Fruit fly (Drosophila melanogaster): Measurements from ENCODE around the gene CG2260.

Gene CG2260

DNA sequence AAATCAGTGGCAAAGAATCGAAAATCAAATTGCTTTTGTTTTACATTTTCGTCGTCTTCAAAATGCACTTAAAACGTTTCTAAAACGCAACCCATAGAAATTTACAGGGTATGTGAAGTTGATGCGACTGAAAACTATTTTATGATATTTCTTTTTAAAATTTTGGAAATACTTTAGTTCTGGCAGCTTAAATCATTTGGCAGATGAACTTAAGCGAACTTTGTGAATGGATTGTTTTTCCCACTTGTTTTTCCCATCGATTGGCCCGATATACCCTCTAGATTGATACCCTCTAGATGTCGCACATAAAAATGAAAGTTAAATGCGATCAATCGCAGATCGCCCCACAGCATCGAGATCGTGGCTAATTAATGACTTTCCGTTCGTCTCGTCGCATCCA, 5.2 kb upstream of the CG2260 start (continued):
- TF ChIP-seq btn (GFP tag; optimal IDR thresholded peaks at IDR 0.05) (peak; percentile 27), CG6689 (GFP tag; IDR thresholded peaks at IDR 0.05) (peak; percentile 74), sob (GFP tag; IDR thresholded peaks at IDR 0.05) (peak; percentile 14; the same call in 1 of the 2 replicates), sd (tag; optimal IDR thresholded peaks at IDR 0.05) (peak; percentile 9), Sox100B (GFP tag; optimal IDR thresholded peaks at IDR 0.05) (peak; percentile 57), CG12942 (GFP tag; optimal IDR thresholded peaks at IDR 0.05) (no peak), ind (GFP tag; optimal IDR thresholded peaks at IDR 0.05) (peak; percentile 57), CG8924 (tag; optimal IDR thresholded peaks at IDR 0.05) (peak; percentile 67), sna (GFP tag; IDR thresholded peaks at IDR 0.05; ENCODE audit: partially characterized antibody) (no peak), Dp (GFP tag; optimal IDR thresholded peaks at IDR 0.05) (no peak), otp (GFP tag; IDR thresholded peaks at IDR 0.05) (peak; percentile 41; the same call in 1 of the 3 replicates), sim (GFP tag; IDR thresholded peaks at IDR 0.05) (peak; percentile 34; the same call in 1 of the 2 replicates), CG3726 (GFP tag; IDR thresholded peaks at IDR 0.05) (peak; percentile 54; the same call in 1 of the 3 replicates), Atf3 (GFP tag; optimal IDR thresholded peaks at IDR 0.05) (peak; percentile 38), lov (optimal IDR thresholded peaks at IDR 0.05) (no peak), lov (GFP tag; IDR thresholded peaks at IDR 0.05) (0 out of 3 replicates have a peak, but pooled peaks have one; percentile 57), CG11398 (GFP tag; optimal IDR thresholded peaks at IDR 0.05) (no peak), gfzf (GFP tag; optimal IDR thresholded peaks at IDR 0.05) (no peak), fru (optimal IDR thresholded peaks at IDR 0.05) (no peak), CHES-1-like (GFP tag; optimal IDR thresholded peaks at IDR 0.05) (no peak), CG34422 (GFP tag; IDR thresholded peaks at IDR 0.05) (peak; percentile 70; the same call in 2 of the 3 replicates), Six4 (GFP tag; optimal IDR thresholded peaks at IDR 0.05) (peak; percentile 15), hbn (GFP tag; IDR thresholded peaks at IDR 0.05; ENCODE audit: partially characterized antibody) (no peak), CG18764 (GFP tag; optimal IDR thresholded peaks at IDR 0.05) (no peak), CG32772 (GFP tag; IDR thresholded peaks at IDR 0.05) (peak; percentile 71), HmgD (GFP tag; optimal IDR thresholded peaks at IDR 0.05) (no peak), CG13296 (GFP tag; optimal IDR thresholded peaks at IDR 0.05) (no peak), Usf (GFP tag; optimal IDR thresholded peaks at IDR 0.05) (no peak), CG6254 (GFP tag; optimal IDR thresholded peaks at IDR 0.05) (peak; percentile 50), ci (GFP tag; IDR thresholded peaks at IDR 0.05) (peak; percentile 89), D (optimal IDR thresholded peaks at IDR 0.05) (no peak), D (GFP tag; optimal IDR thresholded peaks at IDR 0.05) (peak; percentile 63), ems (GFP tag; optimal IDR thresholded peaks at IDR 0.05) (peak; percentile 33), Hand (GFP tag; optimal IDR thresholded peaks at IDR 0.05) (no peak), CG17568 (GFP tag; optimal IDR thresholded peaks at IDR 0.05) (no peak), croc (GFP tag; conservative IDR thresholded peaks at IDR 0.05) (peak; percentile 52; the same call in 2 of the 3 replicates), B-H1 (GFP tag; IDR thresholded peaks at IDR 0.05) (0 out of 3 replicates have a peak, but pooled peaks have one; percentile 32), dimm (GFP tag; IDR thresholded peaks at IDR 0.05) (peak; percentile 41; the same call in 1 of the 2 replicates), bsh (GFP tag; optimal IDR thresholded peaks at IDR 0.05) (peak in 1 of 2 experiments; percentile 88), Chrac-16 (GFP tag; optimal IDR thresholded peaks at IDR 0.05) (peak; percentile 45), Rx (GFP tag; IDR thresholded peaks at IDR 0.05) (peak; percentile 59; the same call in 1 of the 2 replicates), CG8290 (GFP tag; optimal IDR thresholded peaks at IDR 0.05) (peak; percentile 7), CG8290 (tag; optimal IDR thresholded peaks at IDR 0.05) (peak in 1 of 2 experiments; percentile 53), psq (GFP tag; optimal IDR thresholded peaks at IDR 0.05) (peak; percentile 6), CG5245 (GFP tag; optimal IDR thresholded peaks at IDR 0.05) (peak; percentile 36), HLH54F (GFP tag; optimal IDR thresholded peaks at IDR 0.05) (no peak), chn (GFP tag; optimal IDR thresholded peaks at IDR 0.05) (peak; percentile 64), ssp (GFP tag; IDR thresholded peaks at IDR 0.05) (peak; percentile 45), dmrt11E (tag; optimal IDR thresholded peaks at IDR 0.05) (peak; percentile 61), CG12769 (tag; optimal IDR thresholded peaks at IDR 0.05) (peak; percentile 32), CG15601 (tag; optimal IDR thresholded peaks at IDR 0.05) (peak; percentile 73), schlank (tag; optimal IDR thresholded peaks at IDR 0.05) (no peak)

Data from whole organism, embryonic.